Worm (Caenorhabditis elegans) whole organism, mixed stage, embryonic: ENCODE data around the gene lgc-21.
A peak's percentile ranks its signal among the peaks of the same experiment; 100 is the strongest.

Source experiments
- M03D4.4 ChIP-seq: sonication (generic microtip); optimal IDR thresholded peaks from 2 replicates; lab custom pipeline; 2017; ENCODE audit warnings: mild to moderate bottlenecking, missing genetic modification characterization, missing compliant biosample characterization
- bed-3 ChIP-seq: fragments of 200-800 bp; sonication (Bioruptor generic); optimal IDR thresholded peaks from 3 replicates; lab custom pipeline; 2018; ENCODE audit warnings: mild to moderate bottlenecking, missing genetic modification characterization, moderate library complexity, missing compliant biosample characterization
- blmp-1 ChIP-seq: fragments of 150-350 bp; optimal IDR thresholded peaks from 2 replicates; lab custom pipeline; 2014; ENCODE audit warnings: missing biosample characterization, missing genetic modification characterization
- ceh-39 ChIP-seq: fragments of 150-350 bp; optimal IDR thresholded peaks from 2 replicates; lab custom pipeline; 2014; ENCODE audit warnings: missing biosample characterization, missing genetic modification characterization
- ceh-43 ChIP-seq: fragments of 200-800 bp; sonication (Bioruptor generic); optimal IDR thresholded peaks from 2 replicates; lab custom pipeline; 2018; ENCODE audit warnings: mild to moderate bottlenecking, missing genetic modification characterization, moderate library complexity, missing compliant biosample characterization
- ceh-83 ChIP-seq: fragments of 200-800 bp; sonication (Bioruptor generic); optimal IDR thresholded peaks from 2 replicates; lab custom pipeline; 2018; ENCODE audit warnings: mild to moderate bottlenecking, missing genetic modification characterization, missing compliant biosample characterization
- ces-1 ChIP-seq: fragments of 150-350 bp; optimal IDR thresholded peaks from 2 replicates; lab custom pipeline; 2014; ENCODE audit warnings: missing biosample characterization, missing genetic modification reagents, missing genetic modification characterization
- cnd-1 ChIP-seq: fragments of 200-800 bp; sonication (Bioruptor generic); optimal IDR thresholded peaks from 2 replicates; lab custom pipeline; 2018; ENCODE audit warnings: mild to moderate bottlenecking, missing genetic modification characterization, missing compliant biosample characterization
- drap-1 ChIP-seq: fragments of 200-800 bp; sonication (Bioruptor generic); optimal IDR thresholded peaks from 3 replicates; lab custom pipeline; 2018; ENCODE audit warnings: mild to moderate bottlenecking, missing genetic modification characterization, missing compliant biosample characterization
- elt-1 ChIP-seq: sonication (generic microtip); optimal IDR thresholded peaks from 2 replicates; lab custom pipeline; 2017; ENCODE audit warnings: missing genetic modification characterization, mild to moderate bottlenecking, missing compliant biosample characterization, antibody characterized with exemption, moderate library complexity, borderline replicate concordance; ENCODE audit not compliant: insufficient read depth
- elt-3 ChIP-seq: fragments of 150-350 bp; optimal IDR thresholded peaks from 2 replicates; lab custom pipeline; 2014; ENCODE audit warnings: missing biosample characterization, missing genetic modification characterization
- flh-1 ChIP-seq: fragments of 200-800 bp; sonication (Bioruptor generic); optimal IDR thresholded peaks from 2 replicates; lab custom pipeline; 2018; ENCODE audit warnings: mild to moderate bottlenecking, missing genetic modification characterization, moderate library complexity, missing compliant biosample characterization
- ham-2 ChIP-seq: fragments of 200-800 bp; sonication (Bioruptor generic); optimal IDR thresholded peaks from 2 replicates; lab custom pipeline; 2018; ENCODE audit warnings: mild to moderate bottlenecking, missing genetic modification characterization, missing compliant biosample characterization
- hlh-1 ChIP-seq: fragments of 150-350 bp; optimal IDR thresholded peaks from 2 replicates; lab custom pipeline; 2014; ENCODE audit warnings: missing biosample characterization, missing genetic modification reagents, missing genetic modification characterization
- lin-13 ChIP-seq: fragments of 150-350 bp; optimal IDR thresholded peaks from 2 replicates; lab custom pipeline; 2014; ENCODE audit warnings: missing biosample characterization, missing genetic modification characterization
- lin-32 ChIP-seq: fragments of 200-800 bp; sonication (Bioruptor generic); optimal IDR thresholded peaks from 2 replicates; lab custom pipeline; 2018; ENCODE audit warnings: mild to moderate bottlenecking, missing genetic modification characterization, missing compliant biosample characterization
- lsy-2 ChIP-seq: fragments of 150-350 bp; optimal IDR thresholded peaks from 2 replicates; lab custom pipeline; 2014; ENCODE audit warnings: missing biosample characterization, missing genetic modification characterization
- mab-5 ChIP-seq: fragments of 150-350 bp; optimal IDR thresholded peaks from 2 replicates; lab custom pipeline; 2014; ENCODE audit warnings: missing biosample characterization, missing genetic modification characterization
- mep-1 ChIP-seq: fragments of 150-350 bp; optimal IDR thresholded peaks from 2 replicates; lab custom pipeline; 2017; ENCODE audit warnings: missing biosample characterization, missing genetic modification reagents, missing genetic modification characterization, inconsistent platforms
- mls-2 ChIP-seq: sonication (generic microtip); optimal IDR thresholded peaks from 2 replicates; lab custom pipeline; 2016; ENCODE audit warnings: mild to moderate bottlenecking, missing genetic modification characterization, moderate library complexity, missing compliant biosample characterization
- nhr-12 ChIP-seq: fragments of 150-350 bp; optimal IDR thresholded peaks from 2 replicates; lab custom pipeline; 2014; ENCODE audit warnings: missing biosample characterization, missing genetic modification characterization
- nhr-2 ChIP-seq: fragments of 150-350 bp; optimal IDR thresholded peaks from 2 replicates; lab custom pipeline; 2014; ENCODE audit warnings: missing biosample characterization, missing genetic modification characterization
- nhr-237 ChIP-seq: fragments of 150-350 bp; optimal IDR thresholded peaks from 2 replicates; lab custom pipeline; 2014; ENCODE audit warnings: missing biosample characterization, missing genetic modification characterization
- nhr-28 ChIP-seq: fragments of 150-350 bp; optimal IDR thresholded peaks from 2 replicates; lab custom pipeline; 2014; ENCODE audit warnings: missing biosample characterization, missing genetic modification characterization
- nhr-76 ChIP-seq: sonication (generic microtip); optimal IDR thresholded peaks from 2 replicates; lab custom pipeline; 2017; ENCODE audit warnings: missing biosample characterization, missing genetic modification characterization
- pha-4 ChIP-seq: fragments of 150-350 bp; optimal IDR thresholded peaks from 2 replicates; lab custom pipeline; 2018; ENCODE audit warnings: missing biosample characterization, missing genetic modification reagents, missing genetic modification characterization
- sem-2 ChIP-seq: fragments of 200-800 bp; sonication (Bioruptor generic); optimal IDR thresholded peaks from 2 replicates; lab custom pipeline; 2018; ENCODE audit warnings: mild to moderate bottlenecking, missing genetic modification characterization, missing compliant biosample characterization
- snpc-4 ChIP-seq: fragments of 150-350 bp; optimal IDR thresholded peaks from 2 replicates; lab custom pipeline; 2014; ENCODE audit warnings: missing biosample characterization, missing genetic modification characterization
- sptf-1 ChIP-seq: sonication (generic microtip); optimal IDR thresholded peaks from 2 replicates; lab custom pipeline; 2017; ENCODE audit warnings: mild to moderate bottlenecking, missing genetic modification characterization, moderate library complexity, missing compliant biosample characterization
- tbx-8 ChIP-seq: fragments of 200-800 bp; sonication (Bioruptor generic); optimal IDR thresholded peaks from 2 replicates; lab custom pipeline; 2018; ENCODE audit warnings: mild to moderate bottlenecking, missing genetic modification characterization, moderate library complexity, missing compliant biosample characterization
- unc-120 ChIP-seq: sonication (generic microtip); optimal IDR thresholded peaks from 2 replicates; lab custom pipeline; 2017; ENCODE audit warnings: missing genetic modification characterization, missing compliant biosample characterization; ENCODE audit not compliant: poor library complexity, severe bottlenecking
- unc-39 ChIP-seq: fragments of 150-350 bp; optimal IDR thresholded peaks from 2 replicates; lab custom pipeline; 2014; ENCODE audit warnings: missing biosample characterization, missing genetic modification characterization
- unc-62 ChIP-seq: fragments of 150-350 bp; optimal IDR thresholded peaks from 2 replicates; lab custom pipeline; 2014; ENCODE audit warnings: missing biosample characterization, missing genetic modification reagents, missing genetic modification characterization
- zip-8 ChIP-seq: fragments of 150-350 bp; optimal IDR thresholded peaks from 2 replicates; lab custom pipeline; 2014; ENCODE audit warnings: missing biosample characterization, missing genetic modification characterization
- ztf-11 ChIP-seq: fragments of 150-350 bp; optimal IDR thresholded peaks from 2 replicates; lab custom pipeline; 2014; ENCODE audit warnings: missing biosample characterization, missing genetic modification characterization

lgc-21 gene

DNA sequence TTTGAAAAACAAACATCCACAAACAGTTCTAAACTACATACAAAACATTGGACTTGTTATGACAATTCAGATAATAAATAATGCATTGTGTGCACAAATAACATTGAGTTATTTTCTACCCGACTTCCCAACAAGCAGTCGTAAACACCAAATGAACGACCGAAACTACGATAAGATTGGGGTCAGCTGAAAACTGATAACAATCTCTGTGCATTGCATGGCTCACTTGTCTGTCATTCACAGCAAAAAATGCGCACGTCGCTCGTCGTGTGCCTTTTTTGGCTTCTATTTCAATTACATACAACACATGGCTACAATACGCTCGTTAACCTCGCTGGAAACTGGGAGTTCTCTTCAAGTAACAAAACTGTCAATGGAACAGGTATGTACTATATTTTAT is 3.2 kb upstream of the lgc-21 start, which contains the start of gene C33G3.4:
TSS of gene C33G3.4 (plus strand) at position 213 of the 400 bp plus-strand sequence.
- no peak for TF ChIP-seq ham-2 (GFP tag; lab: Kevin White, UChicago)
- no peak for TF ChIP-seq lin-32
- no peak for TF ChIP-seq unc-62 (GFP tag; lab: Kevin White, UChicago)
- TF ChIP-seq nhr-237 (tag; lab: Kevin White, UChicago), result no peak
- no peak for TF ChIP-seq blmp-1 (tag; lab: Kevin White, UChicago)
- no peak for TF ChIP-seq elt-3
- no peak for TF ChIP-seq cnd-1 (tag; lab: Kevin White, UChicago)
- no peak for TF ChIP-seq ceh-83 (GFP tag; lab: Kevin White, UChicago)

DNA sequence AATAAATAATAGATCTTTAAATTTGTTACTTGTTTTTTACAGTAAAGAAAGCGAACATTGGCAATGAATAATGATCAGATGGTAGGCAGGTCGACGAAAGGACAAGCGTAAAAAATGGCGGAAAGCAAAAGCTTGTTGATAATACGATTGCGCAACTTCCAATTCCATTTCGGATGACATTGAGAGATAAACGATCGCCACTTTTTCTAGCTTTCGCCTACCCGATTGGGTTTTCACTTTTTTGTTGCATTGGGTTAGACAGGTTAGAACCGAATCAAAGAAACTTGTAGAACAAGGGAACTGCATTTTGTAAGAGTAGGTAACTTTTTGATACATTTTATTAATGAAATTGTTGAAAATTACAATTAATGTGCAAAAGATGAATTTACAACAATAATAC is 1.7 kb upstream of the lgc-21 start:
- no peak for TF ChIP-seq mls-2
- no peak for TF ChIP-seq lin-32
- TF ChIP-seq nhr-12, result no peak
- TF ChIP-seq elt-1 (tag; lab: Kevin White, UChicago), result no peak
- no peak for TF ChIP-seq unc-62 (GFP tag; lab: Kevin White, UChicago)
- TF ChIP-seq flh-1 (GFP tag; lab: Kevin White, UChicago), result no peak
- TF ChIP-seq hlh-1 (tag; lab: Kevin White, UChicago), result no peak
- no peak for TF ChIP-seq nhr-28 (tag; lab: Kevin White, UChicago)
- no peak for TF ChIP-seq sptf-1 (tag; lab: Kevin White, UChicago)
- TF ChIP-seq zip-8 (tag; lab: Kevin White, UChicago), result peak; percentile 39
- no peak for TF ChIP-seq drap-1 (GFP tag; lab: Kevin White, UChicago)
- no peak for TF ChIP-seq elt-3
- TF ChIP-seq ztf-11 (tag; lab: Kevin White, UChicago), result no peak
- peak; percentile 52 for TF ChIP-seq blmp-1 (tag; lab: Kevin White, UChicago)

DNA sequence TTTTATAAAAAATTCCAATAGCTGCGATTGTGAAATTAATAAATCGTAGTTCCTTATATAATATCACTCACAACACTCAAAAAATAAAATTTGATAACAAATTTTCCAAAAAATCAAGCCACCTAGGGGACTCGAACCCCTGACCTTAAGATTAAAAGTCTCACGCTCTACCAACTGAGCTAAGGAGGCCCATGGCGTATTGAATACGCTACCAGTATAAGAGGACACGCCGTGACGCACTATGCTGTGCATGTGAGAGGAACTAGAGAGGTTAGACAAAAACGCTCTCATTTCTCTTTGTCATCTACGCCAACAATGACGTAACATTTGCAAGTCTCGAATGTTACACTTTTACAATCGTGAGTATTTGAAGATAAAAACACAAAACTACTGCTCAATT is 4.0 kb downstream of the lgc-21 start:
- peak; percentile 91 for TF ChIP-seq ceh-43 (GFP tag; lab: Kevin White, UChicago)
- peak; percentile 57 for TF ChIP-seq zip-8 (tag; lab: Kevin White, UChicago)
- peak; percentile 82 for TF ChIP-seq mep-1 (tag; lab: Kevin White, UChicago)
- peak; percentile 96 for TF ChIP-seq M03D4.4 (tag; lab: Kevin White, UChicago)
- TF ChIP-seq elt-3, result peak; percentile 56
- peak; percentile 58 for TF ChIP-seq ztf-11 (tag; lab: Kevin White, UChicago)
- peak; percentile 80 for TF ChIP-seq flh-1 (GFP tag; lab: Kevin White, UChicago)
- TF ChIP-seq tbx-8, result peak; percentile 95
- no peak for TF ChIP-seq snpc-4 (tag; lab: Kevin White, UChicago)
- TF ChIP-seq blmp-1 (tag; lab: Kevin White, UChicago), result no peak
- TF ChIP-seq sem-2 (GFP tag; lab: Kevin White, UChicago), result peak; percentile 89
- no peak for TF ChIP-seq nhr-12
- TF ChIP-seq ceh-83 (GFP tag; lab: Kevin White, UChicago), result peak; percentile 97
- peak; percentile 37 for TF ChIP-seq unc-39 (tag; lab: Kevin White, UChicago)
- peak; percentile 74 for TF ChIP-seq hlh-1 (tag; lab: Kevin White, UChicago)
- TF ChIP-seq nhr-76, result no peak
- TF ChIP-seq bed-3, result peak; percentile 89
- peak; percentile 81 for TF ChIP-seq nhr-237 (tag; lab: Kevin White, UChicago)
- peak; percentile 93 for TF ChIP-seq drap-1 (GFP tag; lab: Kevin White, UChicago)
- TF ChIP-seq cnd-1 (tag; lab: Kevin White, UChicago), result peak; percentile 94
- peak; percentile 98 for TF ChIP-seq sptf-1 (tag; lab: Kevin White, UChicago)
- peak; percentile 61 for TF ChIP-seq ceh-39
- peak; percentile 87 for TF ChIP-seq ham-2 (GFP tag; lab: Kevin White, UChicago)
- peak; percentile 43 for TF ChIP-seq lsy-2
- peak; percentile 64 for TF ChIP-seq nhr-28 (tag; lab: Kevin White, UChicago)
- peak; percentile 34 for TF ChIP-seq mab-5
- TF ChIP-seq elt-1 (tag; lab: Kevin White, UChicago), result no peak
- no peak for TF ChIP-seq nhr-2 (tag; lab: Kevin White, UChicago)
- TF ChIP-seq lin-13, result peak; percentile 61
- peak; percentile 67 for TF ChIP-seq ces-1 (GFP tag; lab: Kevin White, UChicago)
- peak; percentile 97 for TF ChIP-seq unc-120
- TF ChIP-seq pha-4 (tag; lab: Kevin White, UChicago), result peak; percentile 86
- peak; percentile 89 for TF ChIP-seq lin-32
- peak; percentile 92 for TF ChIP-seq unc-62 (GFP tag; lab: Kevin White, UChicago)
- peak; percentile 98 for TF ChIP-seq mls-2
- TF ChIP-seq, all 35 proteins: peak for 29
